Worm (Caenorhabditis elegans): ENCODE measurements around the gene T26A8.4.

The T26A8.4 gene

DNA sequence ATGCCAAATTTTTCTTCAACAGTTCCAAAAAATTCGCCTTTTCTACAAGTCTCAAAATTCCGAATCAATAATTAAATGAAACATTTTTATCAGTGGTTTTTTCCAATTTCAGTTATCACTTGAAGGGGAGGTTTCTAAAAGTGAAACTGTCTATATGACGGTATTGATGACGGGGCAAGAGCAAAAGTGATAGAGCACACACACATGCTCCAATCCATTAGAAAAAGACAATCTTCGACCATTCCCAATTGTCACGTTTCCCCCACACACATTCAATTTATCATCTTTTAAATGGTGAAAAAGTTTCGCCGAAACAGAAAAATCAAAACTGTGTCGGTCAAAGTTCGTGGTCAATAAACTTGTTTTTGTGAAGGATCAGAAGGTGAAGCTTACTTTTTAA is 20.5 kb upstream of the T26A8.4 start (continued):
- TF ChIP-seq nhr-25 (tag; optimal IDR thresholded peaks at IDR 0.05; ENCODE audit: borderline replicate concordance, insufficient read depth) (no peak), mxl-3 (GFP tag; optimal IDR thresholded peaks at IDR 0.05) (peak; percentile 8), lim-7 (GFP tag; IDR thresholded peaks at IDR 0.05) (peak; percentile 9; the same call in 1 of the 2 replicates), nhr-28 (tag; optimal IDR thresholded peaks at IDR 0.05) (peak; percentile 54), spr-1 (tag; optimal IDR thresholded peaks at IDR 0.05) (no peak), ceh-62 (tag; optimal IDR thresholded peaks at IDR 0.05) (no peak), nhr-48 (tag; optimal IDR thresholded peaks at IDR 0.05) (peak; percentile 12), pha-4 (GFP tag; IDR thresholded peaks at IDR 0.05) (no peak), pha-4 (tag; optimal IDR thresholded peaks at IDR 0.05) (no peak), Y5F2A.4 (GFP tag; optimal IDR thresholded peaks at IDR 0.05) (no peak), lsy-2 (tag; optimal IDR thresholded peaks at IDR 0.05) (peak in 1 of 2 experiments; percentile 26), php-3 (GFP tag; IDR thresholded peaks at IDR 0.05) (peak; percentile 74), snpc-1.2 (GFP tag; IDR thresholded peaks at IDR 0.05) (no peak), vab-7 (GFP tag; IDR thresholded peaks at IDR 0.05) (no peak), aha-1 (tag) (peak; percentile 74), mep-1 (tag; optimal IDR thresholded peaks at IDR 0.05) (peak; percentile 15), ces-1 (GFP tag; optimal IDR thresholded peaks at IDR 0.05) (no peak), aly-2 (tag; optimal IDR thresholded peaks at IDR 0.05) (no peak)

DNA sequence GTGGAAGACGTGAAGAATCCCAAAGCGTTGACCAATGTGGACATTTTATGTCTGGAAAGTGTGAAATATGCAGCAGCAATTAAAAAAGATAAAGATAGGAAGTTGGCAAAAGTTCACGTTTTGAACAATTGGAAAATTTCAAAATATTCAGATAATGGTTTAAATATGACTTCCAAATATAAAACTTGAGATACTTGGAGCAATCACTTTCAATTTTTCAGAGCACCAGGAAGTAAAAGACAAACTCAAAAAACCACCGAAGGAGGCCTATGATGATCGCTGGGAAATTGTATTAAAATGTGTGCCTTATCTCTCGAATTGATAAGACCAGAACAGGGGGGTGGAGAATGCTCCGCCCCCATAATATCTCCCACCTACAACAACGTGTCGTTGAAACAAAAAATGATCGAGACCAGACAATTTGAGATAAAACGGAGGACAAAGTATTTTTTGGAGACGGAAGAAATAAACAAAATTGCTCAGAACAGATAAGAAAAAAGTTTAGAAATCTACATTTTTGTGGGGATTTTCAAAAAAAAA is 19.1 kb upstream of the T26A8.4 start, which contains the start of gene eppl-1:
Gene eppl-1 (minus strand): TSS at position 51 of the 540 bp plus-strand sequence.
- TF ChIP-seq nhr-77 (tag; optimal IDR thresholded peaks at IDR 0.05), result no peak
- no peak for TF ChIP-seq unc-39 (tag; optimal IDR thresholded peaks at IDR 0.05)
- TF ChIP-seq dmd-9 (GFP tag; IDR thresholded peaks at IDR 0.05), result no peak
- TF ChIP-seq daf-12 (tag; optimal IDR thresholded peaks at IDR 0.05), result no peak
- TF ChIP-seq mdl-1 (tag; optimal IDR thresholded peaks at IDR 0.05), result no peak
- TF ChIP-seq spr-3 (GFP tag; optimal IDR thresholded peaks at IDR 0.05), result no peak
- peak; percentile 55 for TF ChIP-seq hlh-11 (tag; optimal IDR thresholded peaks at IDR 0.05)
- no peak for TF ChIP-seq nhr-11 (tag; optimal IDR thresholded peaks at IDR 0.05)
- TF ChIP-seq fos-1 (tag; optimal IDR thresholded peaks at IDR 0.05), result no peak
- TF ChIP-seq dmd-6 (GFP tag; IDR thresholded peaks at IDR 0.05), result peak; percentile 68
- peak; percentile 58 for TF ChIP-seq pqm-1 (tag; optimal IDR thresholded peaks at IDR 0.05)
- no peak for TF ChIP-seq unc-62 (GFP tag; optimal IDR thresholded peaks at IDR 0.05 in 1 of 2)
- TF ChIP-seq unc-62 (tag; optimal IDR thresholded peaks at IDR 0.05), result no peak
- no peak for TF ChIP-seq set-16 (GFP tag; IDR thresholded peaks at IDR 0.05)
- peak; percentile 38 for TF ChIP-seq dve-1 (tag; optimal IDR thresholded peaks at IDR 0.05; ENCODE audit: insufficient read depth)
- no peak for TF ChIP-seq F26F4.8 (GFP tag; conservative IDR thresholded peaks at IDR 0.05)
- TF ChIP-seq mxl-3 (GFP tag; optimal IDR thresholded peaks at IDR 0.05), result peak; percentile 64
- no peak for TF ChIP-seq ama-1 (optimal IDR thresholded peaks at IDR 0.05)
- no peak for TF ChIP-seq skn-1 (tag; optimal IDR thresholded peaks at IDR 0.05)
- TF ChIP-seq aha-1 (tag), result peak; percentile 49
- no peak for TF ChIP-seq nhr-28 (tag; optimal IDR thresholded peaks at IDR 0.05)
- TF ChIP-seq ceh-20 (GFP tag; IDR thresholded peaks at IDR 0.05), result no peak
- no peak for TF ChIP-seq lin-39 (tag; optimal IDR thresholded peaks at IDR 0.05)
- no peak for TF ChIP-seq F49E8.2 (tag; optimal IDR thresholded peaks at IDR 0.05; ENCODE audit: borderline replicate concordance)

DNA sequence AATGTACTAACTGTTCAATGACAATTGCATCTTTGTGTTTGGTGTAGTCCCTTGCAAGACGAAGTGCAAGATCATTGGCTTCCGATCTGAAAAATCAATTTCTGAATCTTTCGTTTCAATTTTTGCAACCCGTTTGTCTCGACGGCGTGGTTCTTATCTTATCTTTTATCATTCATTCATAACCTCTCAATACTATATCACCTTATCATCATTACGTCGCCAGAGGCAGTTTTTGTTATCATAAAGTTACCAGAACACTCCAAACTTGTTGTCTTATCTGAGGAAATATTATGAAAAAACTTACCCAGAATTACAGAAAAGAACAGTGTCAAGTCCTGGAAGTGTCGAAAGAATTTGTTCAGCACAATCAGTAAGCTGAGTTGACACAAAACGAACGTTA is 17.8 kb upstream of the T26A8.4 start:
- TF ChIP-seq nhr-77 (tag; optimal IDR thresholded peaks at IDR 0.05) (peak; percentile 8), madf-9 (GFP tag; conservative IDR thresholded peaks at IDR 0.05) (no peak), nhr-6 (tag; optimal IDR thresholded peaks at IDR 0.05) (no peak), skn-1 (tag; optimal IDR thresholded peaks at IDR 0.05) (no peak), aha-1 (tag) (no peak), mdl-1 (tag; optimal IDR thresholded peaks at IDR 0.05) (peak in 1 of 2 experiments; percentile 23), nhr-10 (tag; optimal IDR thresholded peaks at IDR 0.05) (no peak), T20F7.1 (GFP tag; optimal IDR thresholded peaks at IDR 0.05) (no peak), nhr-41 (GFP tag; IDR thresholded peaks at IDR 0.05) (no peak), lir-3 (tag; optimal IDR thresholded peaks at IDR 0.05) (no peak), daf-8 (GFP tag; IDR thresholded peaks at IDR 0.05) (no peak), rbr-2 (tag; optimal IDR thresholded peaks at IDR 0.05) (no peak), daf-19 (GFP tag; conservative IDR thresholded peaks at IDR 0.05) (no peak), daf-12 (tag; optimal IDR thresholded peaks at IDR 0.05) (no peak), lsy-2 (tag; optimal IDR thresholded peaks at IDR 0.05) (peak in 1 of 2 experiments; percentile 22), nhr-42 (GFP tag; IDR thresholded peaks at IDR 0.05) (no peak), dmd-8 (GFP tag; IDR thresholded peaks at IDR 0.05) (no peak), nhr-237 (tag; optimal IDR thresholded peaks at IDR 0.05) (no peak)

Data from whole organism, L4 larva.